Fruit fly (Drosophila melanogaster): ENCODE measurements around the gene AP-2sigma.

The AP-2sigma gene

dm6 chr3R:21246492-21247061 lies 23.3 kb downstream of the AP-2sigma start, which contains the start of gene ETHR (continued):
- TF ChIP-seq CG11695 (GFP tag; IDR thresholded peaks at IDR 0.05), result peak; percentile 62; the same call in 2 of the 3 replicates
- no peak for TF ChIP-seq CG33557 (GFP tag; optimal IDR thresholded peaks at IDR 0.05)
- TF ChIP-seq Hey (tag; optimal IDR thresholded peaks at IDR 0.05), result peak; percentile 21
- TF ChIP-seq CG13775 (GFP tag; optimal IDR thresholded peaks at IDR 0.05), result peak; percentile 39
- TF ChIP-seq HmgZ (tag; optimal IDR thresholded peaks at IDR 0.05), result peak; percentile 65
- no peak for TF ChIP-seq sc (optimal IDR thresholded peaks at IDR 0.05)
- TF ChIP-seq sc (GFP tag; optimal IDR thresholded peaks at IDR 0.05), result no peak
- peak; percentile 37 for TF ChIP-seq gro (GFP tag; optimal IDR thresholded peaks at IDR 0.05)
- no peak for TF ChIP-seq CG17359 (tag; optimal IDR thresholded peaks at IDR 0.05)
- TF ChIP-seq D19B (GFP tag; optimal IDR thresholded peaks at IDR 0.05), result peak; percentile 14
- peak; percentile 6 for TF ChIP-seq bab2 (GFP tag; optimal IDR thresholded peaks at IDR 0.05)
- TF ChIP-seq CG18619 (GFP tag; optimal IDR thresholded peaks at IDR 0.05), result peak; percentile 39
- TF ChIP-seq pan (optimal IDR thresholded peaks at IDR 0.05), result no peak
- TF ChIP-seq pan (GFP tag; optimal IDR thresholded peaks at IDR 0.05 in 1 of 2, IDR thresholded peaks at IDR 0.05 in 1 of 2), result peak in 1 of 2 experiments; percentile 37
- TF ChIP-seq Myb (GFP tag; optimal IDR thresholded peaks at IDR 0.05), result no peak
- no peak for TF ChIP-seq shn (GFP tag; optimal IDR thresholded peaks at IDR 0.05)
- no peak for TF ChIP-seq luna (GFP tag; optimal IDR thresholded peaks at IDR 0.05)
- no peak for TF ChIP-seq zfh2 (GFP tag; optimal IDR thresholded peaks at IDR 0.05)
- TF ChIP-seq ranshi (GFP tag; IDR thresholded peaks at IDR 0.05), result no peak; the same call in 1 of the 2 replicates
- TF ChIP-seq Taf1 (GFP tag; IDR thresholded peaks at IDR 0.05), result no peak; the same call in 1 of the 2 replicates
- no peak for TF ChIP-seq CG12299 (tag; optimal IDR thresholded peaks at IDR 0.05)
- no peak for TF ChIP-seq BtbVII (GFP tag; optimal IDR thresholded peaks at IDR 0.05)
- peak; percentile 54 for TF ChIP-seq CG8281 (tag; optimal IDR thresholded peaks at IDR 0.05)
- TF ChIP-seq D (optimal IDR thresholded peaks at IDR 0.05), result no peak
- no peak for TF ChIP-seq D (GFP tag; optimal IDR thresholded peaks at IDR 0.05)
- TF ChIP-seq CG5953 (GFP tag; IDR thresholded peaks at IDR 0.05), result no peak
- TF ChIP-seq CG9437 (GFP tag; optimal IDR thresholded peaks at IDR 0.05), result peak; percentile 65
- TF ChIP-seq rib (GFP tag; IDR thresholded peaks at IDR 0.05), result peak; percentile 80
- no peak for TF ChIP-seq dati (GFP tag; IDR thresholded peaks at IDR 0.05)
- TF ChIP-seq CG2202 (tag; optimal IDR thresholded peaks at IDR 0.05), result no peak
- TF ChIP-seq Pdp1 (GFP tag; optimal IDR thresholded peaks at IDR 0.05), result peak in 1 of 2 experiments; percentile 100
- TF ChIP-seq CrebB (tag; optimal IDR thresholded peaks at IDR 0.05), result peak; percentile 25
- TF ChIP-seq HmgD (GFP tag; optimal IDR thresholded peaks at IDR 0.05), result no peak
- TF ChIP-seq ash1 (GFP tag; optimal IDR thresholded peaks at IDR 0.05), result no peak
- peak; percentile 51 for TF ChIP-seq CG4424 (GFP tag; optimal IDR thresholded peaks at IDR 0.05)
- TF ChIP-seq Dip2 (GFP tag; IDR thresholded peaks at IDR 0.05), result no peak
- peak; percentile 30 for TF ChIP-seq CG12104 (GFP tag; optimal IDR thresholded peaks at IDR 0.05)
- TF ChIP-seq lab (GFP tag; optimal IDR thresholded peaks at IDR 0.05), result peak; percentile 87
- peak; percentile 38 for TF ChIP-seq sens (GFP tag)
- peak; percentile 73; the same call in 2 of the 3 replicates for TF ChIP-seq CG11456 (GFP tag; IDR thresholded peaks at IDR 0.05)
- no peak for TF ChIP-seq Sry-δ (GFP tag; optimal IDR thresholded peaks at IDR 0.05)
- peak; percentile 29; the same call in 1 of the 3 replicates for TF ChIP-seq dysf (GFP tag; IDR thresholded peaks at IDR 0.05)
- no peak for TF ChIP-seq insv (GFP tag; optimal IDR thresholded peaks at IDR 0.05)
- TF ChIP-seq h (optimal IDR thresholded peaks at IDR 0.05), result no peak
- no peak for TF ChIP-seq Blimp-1 (GFP tag; optimal IDR thresholded peaks at IDR 0.05)
- TF ChIP-seq CHES-1-like (GFP tag; optimal IDR thresholded peaks at IDR 0.05), result no peak
- TF ChIP-seq onecut (GFP tag; IDR thresholded peaks at IDR 0.05), result peak; percentile 10; the same call in 1 of the 2 replicates
- peak; percentile 61 for TF ChIP-seq CG10543 (GFP tag; optimal IDR thresholded peaks at IDR 0.05)
- peak; percentile 16 for TF ChIP-seq Fer3 (tag; optimal IDR thresholded peaks at IDR 0.05)
- TF ChIP-seq chn (GFP tag; optimal IDR thresholded peaks at IDR 0.05), result no peak
- TF ChIP-seq Bgb (GFP tag; IDR thresholded peaks at IDR 0.05; ENCODE audit: partially characterized antibody), result no peak; the same call in 1 of the 2 replicates
- no peak for TF ChIP-seq Doc3 (GFP tag; IDR thresholded peaks at IDR 0.05; ENCODE audit: partially characterized antibody)
